Fruit fly (Drosophila melanogaster) whole organism, prepupa: ENCODE measurements around the gene CG15891.
A peak's percentile ranks its signal among the peaks of the same experiment; 100 is the strongest.

ENCODE experiments used
- CG10669 ChIP-seq: fragments of 200-800 bp; sonication (Bioruptor generic); optimal IDR thresholded peaks from 3 replicates; lab custom pipeline; 2018; ENCODE audit warnings: missing biosample characterization, mild to moderate bottlenecking, missing genetic modification characterization, moderate library complexity
- CG1621 ChIP-seq: fragments of 200-800 bp; sonication (Bioruptor generic); optimal IDR thresholded peaks from 3 replicates; lab custom pipeline; 2018; ENCODE audit warnings: missing biosample characterization, mild to moderate bottlenecking, missing genetic modification characterization
- CG31627 ChIP-seq: fragments of 200-800 bp; sonication (Bioruptor generic); optimal IDR thresholded peaks from 3 replicates; lab custom pipeline; 2016; ENCODE audit warnings: missing biosample characterization, missing genetic modification characterization
- CG6163 ChIP-seq: fragments of 200-800 bp; sonication (Bioruptor generic); IDR thresholded peaks from 3 replicates; pipeline ENCODE4 v1.3.6; 2022; ENCODE audit warnings: missing biosample characterization, missing genetic modification characterization
- CG6276 ChIP-seq: fragments of 200-800 bp; sonication (Bioruptor generic); optimal IDR thresholded peaks from 2 replicates; lab custom pipeline; 2017; ENCODE audit warnings: missing biosample characterization, mild to moderate bottlenecking, missing genetic modification characterization
- CG8632 ChIP-seq: fragments of 200-800 bp; sonication (Bioruptor generic); optimal IDR thresholded peaks from 3 replicates; lab custom pipeline; 2016; ENCODE audit warnings: missing biosample characterization, missing genetic modification characterization
- Eip93F ChIP-seq: fragments of 200-800 bp; sonication (Bioruptor generic); optimal IDR thresholded peaks from 2 replicates; lab custom pipeline; 2016; ENCODE audit warnings: missing biosample characterization, mild to moderate bottlenecking, missing genetic modification characterization
- Ets21C ChIP-seq: fragments of 200-800 bp; sonication (Bioruptor generic); optimal IDR thresholded peaks from 3 replicates; lab custom pipeline; 2016; ENCODE audit warnings: missing biosample characterization, missing genetic modification characterization
- Hr39 ChIP-seq: fragments of 200-800 bp; sonication (Bioruptor generic); optimal IDR thresholded peaks from 2 replicates; lab custom pipeline; 2016; ENCODE audit warnings: missing biosample characterization, missing genetic modification characterization
- Lpt ChIP-seq: fragments of 200-800 bp; sonication (Bioruptor generic); optimal IDR thresholded peaks from 3 replicates; lab custom pipeline; 2016; ENCODE audit warnings: missing biosample characterization, missing genetic modification characterization
- cyc ChIP-seq: fragments of 200-800 bp; sonication (Bioruptor generic); optimal IDR thresholded peaks from 3 replicates; lab custom pipeline; 2016; ENCODE audit warnings: missing biosample characterization, missing genetic modification characterization
- fd85E ChIP-seq: fragments of 200-800 bp; sonication (Bioruptor generic); optimal IDR thresholded peaks from 3 replicates; lab custom pipeline; 2016; ENCODE audit warnings: missing biosample characterization, missing genetic modification characterization
- topi ChIP-seq: fragments of 200-800 bp; sonication (Bioruptor generic); optimal IDR thresholded peaks from 3 replicates; lab custom pipeline; 2016; ENCODE audit warnings: missing biosample characterization, missing genetic modification characterization

DNA sequence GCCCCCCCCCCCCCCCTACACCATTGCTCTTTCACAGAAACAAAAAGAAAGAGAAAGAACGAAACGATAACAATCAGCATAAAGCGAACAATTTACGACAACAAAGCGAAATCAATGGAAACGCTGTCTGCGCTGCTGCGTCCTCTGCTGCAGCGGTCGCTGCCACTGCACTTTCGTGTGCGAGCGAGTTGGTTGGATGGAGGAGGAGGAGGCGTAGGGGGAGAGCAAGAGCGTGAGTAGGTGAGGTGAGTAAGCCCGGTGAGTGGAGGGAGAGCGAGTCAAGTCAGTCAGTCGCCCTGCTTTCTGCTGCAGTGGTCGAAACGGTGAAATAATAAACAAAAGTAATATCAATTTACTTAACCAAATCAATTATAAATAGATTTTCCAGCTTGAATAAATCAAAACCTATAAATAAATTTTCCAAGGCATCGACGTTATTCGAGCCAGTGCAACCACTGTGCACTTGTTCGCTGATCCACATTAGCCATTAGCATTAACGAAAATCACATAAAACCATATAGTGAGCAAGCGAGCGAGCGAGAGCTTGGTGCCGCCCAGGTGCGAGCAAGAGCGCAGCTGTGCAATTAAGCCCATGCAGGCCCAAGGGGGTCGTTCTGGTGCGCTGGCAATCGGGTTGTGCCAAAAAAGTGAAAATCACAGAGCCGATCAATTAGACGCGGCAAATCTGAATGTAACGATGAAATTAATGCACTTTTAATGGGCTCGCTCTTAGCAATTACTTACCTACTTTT lies 48.8 kb upstream of the CG15891 start:
- TF ChIP-seq Hr39 (GFP tag; lab: Kevin White, UChicago), result peak; percentile 92
- TF ChIP-seq CG10669, result peak; percentile 66
- TF ChIP-seq topi, result peak; percentile 96
- peak; percentile 45 for TF ChIP-seq fd85E (GFP tag; lab: Kevin White, UChicago)
- TF ChIP-seq CG6163 (GFP tag; lab: Robert Waterston, UW), result peak; percentile 95
- peak; percentile 90 for TF ChIP-seq CG31627
- TF ChIP-seq Eip93F, result peak; percentile 79
- peak; percentile 85 for TF ChIP-seq CG6276 (GFP tag; lab: Kevin White, UChicago)
- peak; percentile 85 for TF ChIP-seq Lpt (GFP tag; lab: Kevin White, UChicago)
- peak; percentile 38 for TF ChIP-seq CG1621 (tag; lab: Kevin White, UChicago)
- peak; percentile 89 for TF ChIP-seq cyc
- TF ChIP-seq CG8632 (GFP tag; lab: Kevin White, UChicago), result peak; percentile 78
- TF ChIP-seq Ets21C (GFP tag; lab: Kevin White, UChicago), result peak; percentile 88
